Worm (Caenorhabditis elegans) whole organism, L3 larva: ENCODE measurements around the gene col-141.

Experiments
- elt-2 ChIP-seq: sonication (generic microtip); optimal IDR thresholded peaks from 2 replicates; lab custom pipeline; 2016; ENCODE audit warnings: missing genetic modification reagents, mild to moderate bottlenecking, missing genetic modification characterization, missing compliant biosample characterization
- fkh-10 ChIP-seq: sonication (generic microtip); optimal IDR thresholded peaks from 2 replicates; lab custom pipeline; 2017; ENCODE audit warnings: missing biosample characterization, missing genetic modification reagents, missing genetic modification characterization
- nhr-12 ChIP-seq: fragments of 150-350 bp; optimal IDR thresholded peaks from 2 replicates; lab custom pipeline; 2014; ENCODE audit warnings: missing biosample characterization, missing genetic modification characterization
- nhr-77 ChIP-seq: fragments of 150-350 bp; optimal IDR thresholded peaks from 2 replicates; lab custom pipeline; 2014; ENCODE audit warnings: missing biosample characterization, missing genetic modification characterization
- pha-4 ChIP-seq: fragments of 150-350 bp; optimal IDR thresholded peaks from 2 replicates; lab custom pipeline; 2014; ENCODE audit warnings: missing biosample characterization, missing genetic modification reagents, missing genetic modification characterization
- sea-2 ChIP-seq: fragments of 150-350 bp; sonication (generic microtip); optimal IDR thresholded peaks from 4 replicates; lab custom pipeline; 2014; ENCODE audit warnings: missing biosample characterization, missing genetic modification reagents, missing genetic modification characterization
- snpc-4 ChIP-seq: fragments of 150-350 bp; optimal IDR thresholded peaks from 2 replicates; lab custom pipeline; 2014; ENCODE audit warnings: missing biosample characterization, missing genetic modification characterization

- TF ChIP-seq nhr-12 (tag; lab: Kevin White, UChicago) (no peak), pha-4 (tag; lab: Kevin White, UChicago) (no peak), nhr-77 (tag; lab: Kevin White, UChicago) (no peak), elt-2 (tag; lab: Kevin White, UChicago) (peak; percentile 32), snpc-4 (tag; lab: Kevin White, UChicago) (peak; percentile 47), fkh-10 (GFP tag; lab: Kevin White, UChicago) (no peak), sea-2 (no peak)
Measured at ce11 chrV:6784853-6785492, 44.5 kb upstream of the col-141 start, which contains the start of the genes spn-4 and spe-39.
